Worm (Caenorhabditis elegans): Measurements from ENCODE around the gene asp-2.
A peak's percentile ranks its signal among the peaks of the same experiment; 100 is the strongest.

The asp-2 gene

DNA sequence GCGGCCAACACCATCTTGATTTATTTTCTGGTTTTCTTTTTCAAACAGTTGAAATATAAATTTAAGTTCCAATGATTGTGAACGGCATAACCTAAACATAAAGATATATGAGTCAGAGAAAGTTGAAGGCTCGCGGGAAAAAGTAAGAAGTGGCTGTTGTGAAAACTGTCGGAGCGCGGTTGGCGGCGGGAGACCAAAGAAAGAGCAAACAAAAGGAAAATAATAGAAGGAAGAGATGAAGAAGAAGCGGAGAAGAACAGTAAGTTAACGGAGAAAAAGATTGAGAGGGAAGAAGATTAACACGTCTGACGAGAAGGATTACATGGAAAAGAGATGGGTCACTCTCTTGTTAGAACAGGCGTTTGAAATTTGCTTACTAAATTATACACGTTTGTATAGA lies 4.5 kb downstream of the asp-2 start, which contains the start of gene inx-10:
TSS of gene inx-10 (minus strand) at position 101 of the 400 bp plus-strand sequence.
- TF ChIP-seq ceh-45 (GFP tag; IDR thresholded peaks at IDR 0.05) (no peak), unc-42 (tag; optimal IDR thresholded peaks at IDR 0.05) (no peak), ceh-2 (tag; optimal IDR thresholded peaks at IDR 0.05) (no peak), unc-3 (GFP tag; conservative IDR thresholded peaks at IDR 0.05) (no peak), unc-3 (tag; optimal IDR thresholded peaks at IDR 0.05) (no peak), zip-5 (tag; optimal IDR thresholded peaks at IDR 0.05) (no peak), gmeb-2 (tag; optimal IDR thresholded peaks at IDR 0.05) (no peak), pag-3 (tag; optimal IDR thresholded peaks at IDR 0.05; ENCODE audit: borderline replicate concordance) (no peak), sox-2 (GFP tag; IDR thresholded peaks at IDR 0.05) (no peak), ceh-19 (GFP tag; optimal IDR thresholded peaks at IDR 0.05) (no peak), ceh-6 (GFP tag; optimal IDR thresholded peaks at IDR 0.05) (no peak), rnt-1 (tag; optimal IDR thresholded peaks at IDR 0.05) (no peak), K02D7.2 (tag; optimal IDR thresholded peaks at IDR 0.05) (no peak), C38D4.7 (GFP tag; optimal IDR thresholded peaks at IDR 0.05) (no peak), unc-55 (GFP tag; optimal IDR thresholded peaks at IDR 0.05) (no peak), C08G9.2 (tag; optimal IDR thresholded peaks at IDR 0.05) (no peak), ceh-30 (tag; optimal IDR thresholded peaks at IDR 0.05) (no peak), hlh-6 (tag; optimal IDR thresholded peaks at IDR 0.05) (no peak), nhr-11 (tag; optimal IDR thresholded peaks at IDR 0.05) (no peak), pqm-1 (tag; optimal IDR thresholded peaks at IDR 0.05) (no peak)

DNA sequence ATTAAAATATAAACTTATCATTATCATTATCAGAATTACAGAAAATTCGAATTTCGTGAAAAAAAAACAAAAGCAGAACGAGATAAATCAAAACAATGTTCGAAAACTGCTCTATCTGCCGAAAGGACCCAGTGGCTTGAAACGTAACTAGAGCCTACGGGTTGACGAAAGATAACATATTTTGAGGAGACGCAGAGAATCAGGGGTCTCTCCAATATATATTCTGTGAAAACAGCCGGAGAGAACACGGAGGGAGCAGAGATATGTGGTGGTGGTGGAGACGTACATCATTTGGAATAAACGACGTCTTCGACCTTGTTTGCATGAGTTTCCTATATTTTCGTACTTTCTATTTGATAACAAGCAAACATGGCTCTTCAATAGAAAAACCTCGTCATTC lies 6.0 kb downstream of the asp-2 start:
- no peak for TF ChIP-seq unc-42 (tag; optimal IDR thresholded peaks at IDR 0.05)
- no peak for TF ChIP-seq nhr-11 (tag; optimal IDR thresholded peaks at IDR 0.05)
- TF ChIP-seq ceh-31 (tag; optimal IDR thresholded peaks at IDR 0.05): no peak
- TF ChIP-seq ceh-6 (GFP tag; optimal IDR thresholded peaks at IDR 0.05): no peak
- no peak for TF ChIP-seq C08G9.2 (tag; optimal IDR thresholded peaks at IDR 0.05)
- TF ChIP-seq ama-1 (optimal IDR thresholded peaks at IDR 0.05): no peak
- TF ChIP-seq nhr-232 (tag; optimal IDR thresholded peaks at IDR 0.05): no peak
- TF ChIP-seq ceh-30 (tag; optimal IDR thresholded peaks at IDR 0.05): no peak
- no peak for TF ChIP-seq ceh-22 (tag; optimal IDR thresholded peaks at IDR 0.05)
- TF ChIP-seq ceh-18 (tag; optimal IDR thresholded peaks at IDR 0.05): no peak
- TF ChIP-seq ttx-3 (tag; optimal IDR thresholded peaks at IDR 0.05): no peak
- TF ChIP-seq ceh-48 (tag; optimal IDR thresholded peaks at IDR 0.05): no peak
- TF ChIP-seq unc-86 (tag; optimal IDR thresholded peaks at IDR 0.05): no peak
- TF ChIP-seq gmeb-2 (tag; optimal IDR thresholded peaks at IDR 0.05): no peak
- TF ChIP-seq lim-6 (tag; optimal IDR thresholded peaks at IDR 0.05): no peak
- no peak for TF ChIP-seq ceh-24 (tag; optimal IDR thresholded peaks at IDR 0.05)
- TF ChIP-seq K02D7.2 (tag; optimal IDR thresholded peaks at IDR 0.05): no peak

DNA sequence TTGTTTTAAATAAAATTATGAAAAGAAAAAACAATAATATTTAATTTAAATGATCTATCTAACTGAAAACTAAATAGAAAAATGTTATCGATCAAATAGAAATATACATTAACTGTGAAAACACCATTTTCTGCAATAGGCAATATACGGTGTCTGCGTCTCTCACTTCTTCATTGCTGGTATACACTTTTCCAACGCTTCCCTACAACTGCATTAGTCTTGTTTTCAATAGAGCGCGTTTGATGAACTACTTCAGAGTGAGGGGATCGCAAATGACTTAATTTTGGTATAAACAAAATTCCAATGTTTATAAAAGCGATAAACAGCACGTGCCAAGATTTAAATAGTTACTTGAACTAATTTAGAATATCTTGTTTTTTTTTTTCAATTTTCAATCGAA lies 9.6 kb downstream of the asp-2 start:
- TF ChIP-seq ceh-30 (tag; optimal IDR thresholded peaks at IDR 0.05): no peak
- TF ChIP-seq ceh-14 (tag; optimal IDR thresholded peaks at IDR 0.05): no peak
- peak; percentile 22 for TF ChIP-seq tbx-2 (tag; optimal IDR thresholded peaks at IDR 0.05)
- TF ChIP-seq ttx-3 (tag; optimal IDR thresholded peaks at IDR 0.05): no peak
- no peak for TF ChIP-seq elt-2 (tag; optimal IDR thresholded peaks at IDR 0.05)
- TF ChIP-seq unc-55 (GFP tag; optimal IDR thresholded peaks at IDR 0.05): peak; percentile 43
- TF ChIP-seq unc-42 (tag; optimal IDR thresholded peaks at IDR 0.05): peak; percentile 96
- peak; percentile 52 for TF ChIP-seq ceh-31 (tag; optimal IDR thresholded peaks at IDR 0.05)
- no peak for TF ChIP-seq nhr-232 (tag; optimal IDR thresholded peaks at IDR 0.05)
- peak; percentile 17 for TF ChIP-seq ceh-18 (tag; optimal IDR thresholded peaks at IDR 0.05)
- peak; percentile 70 for TF ChIP-seq nfya-1 (tag; optimal IDR thresholded peaks at IDR 0.05)
- TF ChIP-seq dve-1 (tag; optimal IDR thresholded peaks at IDR 0.05): peak; percentile 10
- no peak for TF ChIP-seq ceh-2 (tag; optimal IDR thresholded peaks at IDR 0.05)
- no peak for TF ChIP-seq hlh-13 (GFP tag; optimal IDR thresholded peaks at IDR 0.05)
- no peak for TF ChIP-seq pha-4 (tag; optimal IDR thresholded peaks at IDR 0.05)

DNA sequence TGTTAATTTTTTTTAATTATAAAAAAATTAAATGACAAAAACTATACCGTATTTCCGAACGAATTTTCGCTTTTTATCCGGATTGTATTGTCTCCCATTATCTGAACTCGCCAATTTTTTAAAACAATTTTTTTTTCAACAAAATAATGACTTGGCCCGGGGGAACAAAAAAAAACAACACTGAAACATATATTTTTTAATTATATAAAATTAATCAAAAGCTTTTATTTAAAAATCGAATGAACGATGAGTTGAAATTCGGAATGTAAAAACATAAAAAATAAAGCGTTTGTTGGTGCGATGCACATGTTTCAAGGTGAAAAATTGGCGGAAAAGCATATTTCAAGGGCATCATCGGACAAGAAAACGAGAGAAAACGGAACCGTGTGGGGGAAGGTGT lies 10.7 kb downstream of the asp-2 start, which contains the start of gene mdt-27:
TSS of gene mdt-27 (minus strand) at position 101 of the 400 bp plus-strand sequence.
- no peak for TF ChIP-seq ets-4 (tag; optimal IDR thresholded peaks at IDR 0.05)
- TF ChIP-seq odd-2 (tag; optimal IDR thresholded peaks at IDR 0.05): no peak
- TF ChIP-seq C08G9.2 (tag; optimal IDR thresholded peaks at IDR 0.05): no peak
- TF ChIP-seq ceh-45 (GFP tag; IDR thresholded peaks at IDR 0.05): no peak
- TF ChIP-seq lin-11 (tag; optimal IDR thresholded peaks at IDR 0.05): no peak
- no peak for TF ChIP-seq unc-55 (GFP tag; optimal IDR thresholded peaks at IDR 0.05)
- no peak for TF ChIP-seq hlh-30 (tag; optimal IDR thresholded peaks at IDR 0.05; ENCODE audit: insufficient read depth)
- no peak for TF ChIP-seq ceh-31 (tag; optimal IDR thresholded peaks at IDR 0.05)
- no peak for TF ChIP-seq madf-2 (tag; optimal IDR thresholded peaks at IDR 0.05)

Data from whole organism, late embryonic.